Fruit fly (Drosophila melanogaster) S2 (cell line): ENCODE results near the gene CG8159.

Experiments used
- CG8478 ChIP-seq: fragments of >200 bp; optimal IDR thresholded peaks from 2 replicates; lab custom pipeline; 2018
- CTCF ChIP-seq, 2 experiments: fragments of >200 bp; optimal IDR thresholded peaks; 2 replicates each; lab custom pipeline; 2018

DNA sequence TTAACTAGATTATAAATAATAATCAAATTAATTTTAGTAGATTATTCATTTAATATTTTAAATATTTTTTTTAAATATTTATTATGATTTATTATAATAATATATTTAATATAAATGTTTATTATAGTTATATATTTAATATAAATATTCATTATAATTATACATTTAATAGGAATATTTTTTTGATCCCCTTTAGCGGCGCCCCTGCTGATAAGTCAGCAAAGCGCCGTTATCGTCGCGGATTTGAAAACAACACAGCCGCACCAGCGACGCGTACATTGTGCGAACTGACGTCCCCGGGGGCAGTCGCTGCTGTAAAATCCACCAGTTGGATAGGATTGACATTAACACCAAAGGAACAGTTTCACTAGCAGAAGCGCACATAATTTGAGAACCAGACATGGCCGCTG is 13.9 kb upstream of the CG8159 start, which contains the start of gene CG8112:
- no peak for TF ChIP-seq CG8478 (lab: Kevin White, UChicago)
- no peak for TF ChIP-seq CTCF (optimal IDR thresholded peaks at IDR 0.05; lab: Kevin White, UChicago)
